Fruit fly (Drosophila melanogaster) whole organism, embryonic: Measurements from ENCODE around the gene CG31344.
A peak's percentile ranks its signal among the peaks of the same experiment; 100 is the strongest.

ENCODE experiments used
- CG11085 ChIP-seq: fragments of 200-800 bp; sonication (Bioruptor generic); IDR thresholded peaks from 2 replicates; pipeline ENCODE4 v1.3.6; 2022; ENCODE audit warnings: missing biosample characterization, missing genetic modification characterization
- CG12155 ChIP-seq: fragments of 200-800 bp; sonication (Bioruptor generic); optimal IDR thresholded peaks from 3 replicates; lab custom pipeline; 2016; ENCODE audit warnings: missing biosample characterization, missing genetic modification characterization
- CG13296 ChIP-seq: fragments of 200-800 bp; sonication (Bioruptor generic); optimal IDR thresholded peaks from 3 replicates; lab custom pipeline; 2018; ENCODE audit warnings: missing biosample characterization, mild to moderate bottlenecking, missing genetic modification characterization
- CG14667 ChIP-seq: fragments of 200-800 bp; sonication (Bioruptor generic); IDR thresholded peaks from 2 replicates; pipeline ENCODE4 v1.3.6; 2022; ENCODE audit warnings: missing biosample characterization, missing genetic modification characterization
- CG15601 ChIP-seq: fragments of 200-800 bp; sonication (Bioruptor generic); optimal IDR thresholded peaks from 3 replicates; lab custom pipeline; 2019; ENCODE audit warnings: missing biosample characterization, mild to moderate bottlenecking, missing genetic modification characterization, moderate library complexity
- CG18476 ChIP-seq: fragments of 200-800 bp; sonication (Bioruptor generic); optimal IDR thresholded peaks from 2 replicates; lab custom pipeline; 2016; ENCODE audit warnings: missing biosample characterization, mild to moderate bottlenecking, missing genetic modification characterization
- CG18764 ChIP-seq: fragments of 200-800 bp; sonication (Bioruptor generic); optimal IDR thresholded peaks from 3 replicates; lab custom pipeline; 2016; ENCODE audit warnings: missing biosample characterization, missing genetic modification characterization
- CG2875 ChIP-seq: fragments of 200-800 bp; sonication (Bioruptor generic); optimal IDR thresholded peaks from 2 replicates; lab custom pipeline; 2017; ENCODE audit warnings: missing biosample characterization, mild to moderate bottlenecking, missing genetic modification characterization, missing genetic modification reagents
- CG33557 ChIP-seq: fragments of 200-800 bp; sonication (Bioruptor generic); optimal IDR thresholded peaks from 2 replicates; lab custom pipeline; 2019; ENCODE audit warnings: missing biosample characterization, mild to moderate bottlenecking, missing genetic modification characterization, moderate library complexity
- CG3407 ChIP-seq: fragments of 200-800 bp; sonication (Bioruptor generic); optimal IDR thresholded peaks from 2 replicates; lab custom pipeline; 2018; ENCODE audit warnings: missing biosample characterization, mild to moderate bottlenecking, missing genetic modification characterization
- CG4328 ChIP-seq: fragments of 200-800 bp; sonication (Bioruptor generic); optimal IDR thresholded peaks from 3 replicates; lab custom pipeline; 2017; ENCODE audit warnings: missing biosample characterization, missing genetic modification reagents, missing genetic modification characterization
- CG5180 ChIP-seq: fragments of 200-800 bp; sonication (Bioruptor generic); optimal IDR thresholded peaks from 3 replicates; lab custom pipeline; 2017; ENCODE audit warnings: missing biosample characterization, missing genetic modification characterization, mild to moderate bottlenecking, moderate library complexity, missing genetic modification reagents
- CTCF ChIP-seq: fragments of 200-800 bp; sonication (Bioruptor generic); optimal IDR thresholded peaks from 2 replicates; lab custom pipeline; 2017; ENCODE audit warnings: missing biosample characterization, mild to moderate bottlenecking, missing genetic modification characterization, moderate library complexity
- Dfd ChIP-seq, 2 experiments: fragments of >200 bp; optimal IDR thresholded peaks; 2 replicates each; lab custom pipeline; 2017; ENCODE audit warnings: missing biosample characterization in 2 of 2, missing genetic modification characterization in 2 of 2
- Dref ChIP-seq: fragments of 200-800 bp; sonication (Bioruptor generic); IDR thresholded peaks from 2 replicates; pipeline ENCODE4 v1.3.6; 2022; ENCODE audit warnings: missing biosample characterization, missing genetic modification characterization
- Drgx ChIP-seq: fragments of 200-800 bp; sonication (Bioruptor generic); IDR thresholded peaks from 2 replicates; pipeline ENCODE4 v1.3.6; 2022; ENCODE audit warnings: missing biosample characterization, missing genetic modification characterization
- E2f2 ChIP-seq: fragments of 200-800 bp; sonication (Bioruptor generic); IDR thresholded peaks from 2 replicates; pipeline ENCODE4 v1.3.6; 2022; ENCODE audit warnings: missing biosample characterization, missing genetic modification characterization
- ERR ChIP-seq: fragments of 200-800 bp; sonication (Bioruptor generic); optimal IDR thresholded peaks from 2 replicates; lab custom pipeline; 2016; ENCODE audit warnings: missing biosample characterization, missing genetic modification characterization
- Elba2 ChIP-seq: fragments of 200-800 bp; sonication (Bioruptor generic); optimal IDR thresholded peaks from 3 replicates; lab custom pipeline; 2016; ENCODE audit warnings: missing biosample characterization, missing genetic modification characterization
- HHEX ChIP-seq: fragments of 200-800 bp; sonication (Bioruptor generic); optimal IDR thresholded peaks from 3 replicates; lab custom pipeline; 2017; ENCODE audit warnings: missing biosample characterization, mild to moderate bottlenecking, missing genetic modification characterization, missing genetic modification reagents
- Hsf ChIP-seq: fragments of 200-800 bp; sonication (Bioruptor generic); optimal IDR thresholded peaks from 3 replicates; lab custom pipeline; 2016; ENCODE audit warnings: missing biosample characterization, missing genetic modification characterization
- Lim3 ChIP-seq: fragments of 200-800 bp; sonication (Bioruptor generic); IDR thresholded peaks from 2 replicates; pipeline ENCODE4 v1.3.6; 2022; ENCODE audit warnings: missing biosample characterization, missing genetic modification characterization
- Neu2 ChIP-seq: fragments of 200-800 bp; sonication (Bioruptor generic); optimal IDR thresholded peaks from 3 replicates; lab custom pipeline; 2016; ENCODE audit warnings: missing biosample characterization, missing genetic modification characterization, borderline replicate concordance
- Nf-YA ChIP-seq: fragments of 200-800 bp; sonication (Bioruptor generic); IDR thresholded peaks from 2 replicates; pipeline ENCODE4 v1.3.6; 2022; ENCODE audit warnings: missing biosample characterization, missing genetic modification characterization
- NfI ChIP-seq: fragments of 200-800 bp; sonication (Bioruptor generic); optimal IDR thresholded peaks from 3 replicates; lab custom pipeline; 2018; ENCODE audit warnings: missing biosample characterization, mild to moderate bottlenecking, missing genetic modification characterization, moderate library complexity
- Rx ChIP-seq: fragments of 200-800 bp; sonication (Bioruptor generic); IDR thresholded peaks from 2 replicates; pipeline ENCODE4 v1.3.6; 2022; ENCODE audit warnings: missing biosample characterization, missing genetic modification characterization
- Usf ChIP-seq: fragments of 200-800 bp; sonication (Bioruptor generic); optimal IDR thresholded peaks from 2 replicates; lab custom pipeline; 2017; ENCODE audit warnings: missing genotype, missing biosample characterization, missing genetic modification characterization
- bab2 ChIP-seq: fragments of 200-800 bp; sonication (Bioruptor generic); optimal IDR thresholded peaks from 2 replicates; lab custom pipeline; 2016; ENCODE audit warnings: missing biosample characterization, missing genetic modification characterization
- bsh ChIP-seq, 2 experiments: fragments of 200-800 bp; sonication (Bioruptor generic); optimal IDR thresholded peaks; 2 replicates each; lab custom pipeline; 2017 to 2018; ENCODE audit warnings: mild to moderate bottlenecking in 2 of 2, missing biosample characterization in 2 of 2, missing genetic modification characterization in 2 of 2, moderate library complexity in 1 of 2
- cato ChIP-seq: fragments of 200-800 bp; sonication (Bioruptor generic); optimal IDR thresholded peaks from 2 replicates; lab custom pipeline; 2016; ENCODE audit warnings: missing biosample characterization, missing genetic modification characterization, borderline replicate concordance
- ci ChIP-seq: fragments of 200-800 bp; sonication (Bioruptor generic); IDR thresholded peaks from 3 replicates; pipeline ENCODE4 v1.3.6; 2022; ENCODE audit warnings: missing biosample characterization, missing genetic modification characterization
- dm ChIP-seq: fragments of 200-800 bp; sonication (Bioruptor generic); optimal IDR thresholded peaks from 3 replicates; lab custom pipeline; 2016; ENCODE audit warnings: missing biosample characterization, missing genetic modification characterization
- dmrt11E ChIP-seq: fragments of 200-800 bp; sonication (Bioruptor generic); optimal IDR thresholded peaks from 3 replicates; lab custom pipeline; 2018; ENCODE audit warnings: missing biosample characterization, mild to moderate bottlenecking, missing genetic modification characterization, moderate library complexity
- ewg ChIP-seq: fragments of 200-800 bp; sonication (Bioruptor generic); optimal IDR thresholded peaks from 3 replicates; lab custom pipeline; 2017; ENCODE audit warnings: mild to moderate bottlenecking, missing biosample characterization, missing genetic modification reagents, missing genetic modification characterization
- fd3F ChIP-seq: fragments of 200-800 bp; sonication (Bioruptor generic); optimal IDR thresholded peaks from 2 replicates; lab custom pipeline; 2018; ENCODE audit warnings: missing biosample characterization, mild to moderate bottlenecking, missing genetic modification characterization, moderate library complexity
- grau ChIP-seq: fragments of 200-800 bp; optimal IDR thresholded peaks from 3 replicates; lab custom pipeline; 2019; ENCODE audit warnings: missing biosample characterization, mild to moderate bottlenecking, missing genetic modification characterization, moderate library complexity
- gt ChIP-seq: fragments of 200-800 bp; sonication (Bioruptor generic); IDR thresholded peaks from 2 replicates; pipeline ENCODE4 v1.3.6; 2022; ENCODE audit warnings: missing biosample characterization, missing genetic modification characterization
- hb ChIP-seq: fragments of 200-800 bp; sonication (Bioruptor generic); IDR thresholded peaks from 3 replicates; pipeline ENCODE4 v1.3.6; 2022; ENCODE audit warnings: missing biosample characterization, missing genetic modification characterization; ENCODE audit not compliant: partially characterized antibody
- hkb ChIP-seq, 2 experiments: fragments of 200-800 bp in 1 of 2; fragments of >200 bp in 1 of 2; sonication (Bioruptor generic) in 1 of 2; IDR thresholded peaks in 1 of 2; optimal IDR thresholded peaks in 1 of 2; 2 replicates each; pipeline versions ENCODE4 v1.3.6 to Lab custom; 2017 to 2022; ENCODE audit warnings: missing biosample characterization in 1 of 2, missing genetic modification characterization in 1 of 2
- lab ChIP-seq: fragments of 200-800 bp; sonication (Bioruptor generic); optimal IDR thresholded peaks from 3 replicates; lab custom pipeline; 2017; ENCODE audit warnings: missing biosample characterization, missing genetic modification characterization, mild to moderate bottlenecking, moderate library complexity, missing genetic modification reagents
- lola ChIP-seq, 3 experiments: fragments of >200 bp in 2 of 3; fragments of 200-800 bp in 1 of 3; sonication (Bioruptor generic) in 1 of 3; optimal IDR thresholded peaks; 2 replicates each; lab custom pipeline; 2017 to 2019; ENCODE audit warnings: missing biosample characterization in 3 of 3, missing genetic modification characterization in 3 of 3, mild to moderate bottlenecking in 1 of 3, moderate library complexity in 1 of 3
- luna ChIP-seq: fragments of 200-800 bp; sonication (Bioruptor generic); optimal IDR thresholded peaks from 2 replicates; lab custom pipeline; 2016; ENCODE audit warnings: missing biosample characterization, missing genetic modification characterization
- org-1 ChIP-seq: fragments of 200-800 bp; sonication (Bioruptor generic); optimal IDR thresholded peaks from 2 replicates; lab custom pipeline; 2017; ENCODE audit warnings: missing biosample characterization, missing genetic modification characterization
- p53 ChIP-seq: fragments of 200-800 bp; sonication (Bioruptor generic); optimal IDR thresholded peaks from 2 replicates; lab custom pipeline; 2016; ENCODE audit warnings: missing biosample characterization, missing genetic modification characterization
- peb ChIP-seq: fragments of 200-800 bp; sonication (Bioruptor generic); IDR thresholded peaks from 2 replicates; pipeline ENCODE4 v1.3.6; 2022; ENCODE audit warnings: missing biosample characterization, missing genetic modification characterization
- pita ChIP-seq: fragments of 200-800 bp; sonication (Bioruptor generic); optimal IDR thresholded peaks from 2 replicates; lab custom pipeline; 2017; ENCODE audit warnings: missing biosample characterization, mild to moderate bottlenecking, missing genetic modification characterization
- pum ChIP-seq: fragments of 200-800 bp; sonication (Bioruptor generic); optimal IDR thresholded peaks from 2 replicates; lab custom pipeline; 2016; ENCODE audit warnings: missing biosample characterization, missing genetic modification characterization
- sqz ChIP-seq: fragments of 200-800 bp; sonication (Bioruptor generic); optimal IDR thresholded peaks from 3 replicates; lab custom pipeline; 2018; ENCODE audit warnings: missing biosample characterization, mild to moderate bottlenecking, missing genetic modification characterization

CG31344 gene

dm6 chr3R:15242186-15243045 lies 17.3 kb upstream of the CG31344 start, which contains the start of the genes tefu and Hsc70-4 (continued):
- no peak for TF ChIP-seq CG2875
- TF ChIP-seq ewg (GFP tag; lab: Kevin White, UChicago), result peak; percentile 60
- peak; percentile 58 for TF ChIP-seq CG13296 (GFP tag; lab: Kevin White, UChicago)
- no peak for TF ChIP-seq pita
- TF ChIP-seq peb (GFP tag; lab: Robert Waterston, UW), result peak; percentile 49; the same call in 1 of the 2 replicates
- TF ChIP-seq CG5180, result no peak
- TF ChIP-seq Lim3 (GFP tag; lab: Robert Waterston, UW), result no peak
- peak; percentile 33 for TF ChIP-seq fd3F (GFP tag; lab: Kevin White, UChicago)
- TF ChIP-seq NfI, result peak; percentile 70
- TF ChIP-seq CG3407 (GFP tag; lab: Kevin White, UChicago), result peak; percentile 34
- peak; percentile 52 for TF ChIP-seq HHEX (GFP tag; lab: Kevin White, UChicago)
- TF ChIP-seq lab, result peak; percentile 19
- peak; percentile 61 for TF ChIP-seq dm
- peak; percentile 37 for TF ChIP-seq cato (GFP tag; lab: Kevin White, UChicago)
- no peak for TF ChIP-seq bsh (GFP tag; optimal IDR thresholded peaks at IDR 0.05; lab: Kevin White, UChicago)
- TF ChIP-seq pum, result peak; percentile 69
- TF ChIP-seq bab2 (GFP tag; lab: Kevin White, UChicago), result peak; percentile 55
- TF ChIP-seq CG18476 (GFP tag; lab: Kevin White, UChicago), result peak; percentile 33
- no peak for TF ChIP-seq org-1 (GFP tag; lab: Kevin White, UChicago)
- peak; percentile 40 for TF ChIP-seq CG33557 (GFP tag; lab: Kevin White, UChicago)
- no peak for TF ChIP-seq CTCF
- peak; percentile 78 for TF ChIP-seq Hsf (GFP tag; lab: Kevin White, UChicago)
- peak; percentile 88 for TF ChIP-seq Elba2 (GFP tag; lab: Kevin White, UChicago)
- TF ChIP-seq CG11085 (GFP tag; lab: Robert Waterston, UW), result peak; percentile 78
- TF ChIP-seq Rx (GFP tag; lab: Robert Waterston, UW), result peak; percentile 68
- peak in 2 of 3 experiments; percentile 64 to 93 for TF ChIP-seq lola (GFP tag; optimal IDR thresholded peaks at IDR 0.05; lab: Kevin White, UChicago)
- peak; percentile 71 for TF ChIP-seq E2f2
- TF ChIP-seq CG15601 (tag; lab: Kevin White, UChicago), result peak; percentile 57
- TF ChIP-seq grau (tag; lab: Kevin White, UChicago), result peak; percentile 80
- TF ChIP-seq CG14667 (GFP tag; lab: Robert Waterston, UW), result peak; percentile 77
- TF ChIP-seq CG12155, result peak; percentile 72
- TF ChIP-seq CG4328, result no peak
- TF ChIP-seq Usf (GFP tag; lab: Kevin White, UChicago), result peak; percentile 78
- no peak for TF ChIP-seq ERR (GFP tag; lab: Kevin White, UChicago)
- peak; percentile 67 for TF ChIP-seq CG18764 (GFP tag; lab: Kevin White, UChicago)
- peak; percentile 73 for TF ChIP-seq dmrt11E (tag; lab: Kevin White, UChicago)
- TF ChIP-seq p53 (GFP tag; lab: Kevin White, UChicago), result peak; percentile 1
- peak; percentile 51 for TF ChIP-seq Dref (GFP tag; lab: Robert Waterston, UW)
- no peak for TF ChIP-seq Neu2 (GFP tag; lab: Kevin White, UChicago)
- TF ChIP-seq hkb (optimal IDR thresholded peaks at IDR 0.05; lab: Kevin White, UChicago), result peak; percentile 91
- TF ChIP-seq hkb (GFP tag; IDR thresholded peaks at IDR 0.05; lab: Robert Waterston, UW), result peak; percentile 42
- TF ChIP-seq hb (GFP tag; lab: Robert Waterston, UW), result no peak
- TF ChIP-seq luna (GFP tag; lab: Kevin White, UChicago), result peak; percentile 47
- peak; percentile 42; the same call in 1 of the 2 replicates for TF ChIP-seq Drgx (GFP tag; lab: Robert Waterston, UW)
- TF ChIP-seq Dfd (GFP tag; optimal IDR thresholded peaks at IDR 0.05; lab: Kevin White, UChicago), result peak in 1 of 2 experiments; percentile 79
- TF ChIP-seq sqz (GFP tag; lab: Kevin White, UChicago), result peak; percentile 95
- TF ChIP-seq ci, result peak; percentile 76; the same call in 2 of the 3 replicates
- TF ChIP-seq gt (GFP tag; lab: Robert Waterston, UW), result no peak
- peak; percentile 52; the same call in 1 of the 2 replicates for TF ChIP-seq Nf-YA
